Worm (Caenorhabditis elegans): ENCODE measurements around the gene F26F2.3.

Gene F26F2.3

ce11 chrV:20597076-20597475 is 30.7 kb upstream of the F26F2.3 start, which contains the start of gene F46B3.1:
Gene F46B3.1, minus strand, starts transcription at chrV:20597176.
- TF ChIP-seq ceh-36 (tag; optimal IDR thresholded peaks at IDR 0.05): no peak
- no peak for TF ChIP-seq hmg-4 (GFP tag; optimal IDR thresholded peaks at IDR 0.05)
- TF ChIP-seq hmbx-1 (tag; optimal IDR thresholded peaks at IDR 0.05): no peak
- no peak for TF ChIP-seq scrt-1 (GFP tag; IDR thresholded peaks at IDR 0.05)
- no peak for TF ChIP-seq flt-1 (GFP tag; IDR thresholded peaks at IDR 0.05)
- no peak for TF ChIP-seq ceh-13 (GFP tag; optimal IDR thresholded peaks at IDR 0.05)
- no peak for TF ChIP-seq tbx-11 (GFP tag; IDR thresholded peaks at IDR 0.05)
- no peak for TF ChIP-seq tra-4 (tag; optimal IDR thresholded peaks at IDR 0.05)
- TF ChIP-seq sea-1 (GFP tag; conservative IDR thresholded peaks at IDR 0.05): no peak
- TF ChIP-seq B0310.2 (tag; optimal IDR thresholded peaks at IDR 0.05): no peak
- no peak for TF ChIP-seq aly-1 (tag; optimal IDR thresholded peaks at IDR 0.05)
- no peak for TF ChIP-seq F13C5.2 (tag; optimal IDR thresholded peaks at IDR 0.05)
- TF ChIP-seq tbx-37 (GFP tag; conservative IDR thresholded peaks at IDR 0.05): no peak
- no peak for TF ChIP-seq ama-1 (optimal IDR thresholded peaks at IDR 0.05)
- no peak for TF ChIP-seq pes-1 (GFP tag; IDR thresholded peaks at IDR 0.05)
- TF ChIP-seq ets-7 (tag; optimal IDR thresholded peaks at IDR 0.05): no peak
- TF ChIP-seq hnd-1 (tag; optimal IDR thresholded peaks at IDR 0.05): no peak

DNA sequence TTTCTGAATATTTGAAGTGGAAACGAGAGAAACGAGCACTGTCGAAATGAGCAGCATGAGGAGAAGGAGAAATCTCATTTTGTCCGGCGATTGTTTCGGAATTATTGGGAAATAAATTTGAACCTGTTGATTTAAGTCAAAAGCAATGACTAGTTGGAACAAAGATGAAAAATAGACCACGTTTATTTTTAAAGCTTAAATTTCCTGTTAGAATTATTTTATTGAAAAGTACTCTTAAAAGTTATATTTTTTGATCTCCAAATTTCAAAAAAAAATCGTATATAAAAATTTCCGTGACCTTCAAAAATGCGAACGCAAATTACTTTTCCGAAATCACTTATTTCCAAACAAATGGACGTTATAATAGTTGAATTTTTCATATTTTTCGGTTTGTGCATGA is 29.3 kb upstream of the F26F2.3 start, which contains the start of gene F26F2.11:
Gene F26F2.11 (minus strand): TSS at position 101 of the 400 bp plus-strand sequence.
- TF ChIP-seq aly-1 (tag; optimal IDR thresholded peaks at IDR 0.05) (no peak), ama-1 (optimal IDR thresholded peaks at IDR 0.05) (no peak), hmg-4 (GFP tag; optimal IDR thresholded peaks at IDR 0.05) (no peak), flt-1 (GFP tag; IDR thresholded peaks at IDR 0.05) (no peak), hnd-1 (tag; optimal IDR thresholded peaks at IDR 0.05) (no peak), pes-1 (GFP tag; IDR thresholded peaks at IDR 0.05) (no peak), ceh-13 (GFP tag; optimal IDR thresholded peaks at IDR 0.05) (no peak), ceh-36 (tag; optimal IDR thresholded peaks at IDR 0.05) (no peak), F13C5.2 (tag; optimal IDR thresholded peaks at IDR 0.05) (no peak), B0310.2 (tag; optimal IDR thresholded peaks at IDR 0.05) (no peak), tbx-11 (GFP tag; IDR thresholded peaks at IDR 0.05) (no peak), tbx-37 (GFP tag; conservative IDR thresholded peaks at IDR 0.05) (no peak), ets-7 (tag; optimal IDR thresholded peaks at IDR 0.05) (no peak)

ce11 chrV:20594746-20595145 is 28.4 kb upstream of the F26F2.3 start, which contains the start of gene F26F2.10:
Gene F26F2.10, minus strand, starts transcription at chrV:20594846.
- TF ChIP-seq flt-1 (GFP tag; IDR thresholded peaks at IDR 0.05) (no peak), sea-1 (GFP tag; conservative IDR thresholded peaks at IDR 0.05) (no peak), ets-7 (tag; optimal IDR thresholded peaks at IDR 0.05) (no peak), ceh-13 (GFP tag; optimal IDR thresholded peaks at IDR 0.05) (no peak), aly-1 (tag; optimal IDR thresholded peaks at IDR 0.05) (no peak), ceh-36 (tag; optimal IDR thresholded peaks at IDR 0.05) (no peak), B0310.2 (tag; optimal IDR thresholded peaks at IDR 0.05) (no peak), hmg-4 (GFP tag; optimal IDR thresholded peaks at IDR 0.05) (no peak), hmbx-1 (tag; optimal IDR thresholded peaks at IDR 0.05) (no peak), scrt-1 (GFP tag; IDR thresholded peaks at IDR 0.05) (no peak), tbx-37 (GFP tag; conservative IDR thresholded peaks at IDR 0.05) (no peak), F13C5.2 (tag; optimal IDR thresholded peaks at IDR 0.05) (no peak), tbx-11 (GFP tag; IDR thresholded peaks at IDR 0.05) (no peak), ama-1 (optimal IDR thresholded peaks at IDR 0.05) (no peak), hnd-1 (tag; optimal IDR thresholded peaks at IDR 0.05) (no peak)

- no peak for TF ChIP-seq B0310.2 (tag; optimal IDR thresholded peaks at IDR 0.05)
- TF ChIP-seq flt-1 (GFP tag; IDR thresholded peaks at IDR 0.05): no peak
- no peak for TF ChIP-seq ceh-13 (GFP tag; optimal IDR thresholded peaks at IDR 0.05)
- peak; percentile 76 for TF ChIP-seq F13C5.2 (tag; optimal IDR thresholded peaks at IDR 0.05)
- no peak for TF ChIP-seq scrt-1 (GFP tag; IDR thresholded peaks at IDR 0.05)
- TF ChIP-seq pes-1 (GFP tag; IDR thresholded peaks at IDR 0.05): 0 out of 2 replicates have a peak, but pooled peaks have one; percentile 42
- TF ChIP-seq tbx-11 (GFP tag; IDR thresholded peaks at IDR 0.05): 0 out of 2 replicates have a peak, but pooled peaks have one; percentile 18
- TF ChIP-seq ama-1 (optimal IDR thresholded peaks at IDR 0.05): no peak
- TF ChIP-seq hmg-4 (GFP tag; optimal IDR thresholded peaks at IDR 0.05): peak; percentile 32
- TF ChIP-seq ets-7 (tag; optimal IDR thresholded peaks at IDR 0.05): no peak
- TF ChIP-seq aly-1 (tag; optimal IDR thresholded peaks at IDR 0.05): no peak
- no peak for TF ChIP-seq ceh-36 (tag; optimal IDR thresholded peaks at IDR 0.05)
- TF ChIP-seq sea-1 (GFP tag; conservative IDR thresholded peaks at IDR 0.05): no peak
- TF ChIP-seq hmbx-1 (tag; optimal IDR thresholded peaks at IDR 0.05): no peak
- no peak for TF ChIP-seq hnd-1 (tag; optimal IDR thresholded peaks at IDR 0.05)
- TF ChIP-seq tra-4 (tag; optimal IDR thresholded peaks at IDR 0.05): no peak
- TF ChIP-seq tbx-37 (GFP tag; conservative IDR thresholded peaks at IDR 0.05): 0 out of 2 replicates have a peak, but pooled peaks have one; percentile 19
Measured at ce11 chrV:20580511-20581040, 14.2 kb upstream of the F26F2.3 start, which contains the start of gene F26F2.7. Gene F26F2.7, plus strand, starts transcription at chrV:20580990.

- TF ChIP-seq pes-1 (GFP tag; IDR thresholded peaks at IDR 0.05): no peak
- no peak for TF ChIP-seq ceh-36 (tag; optimal IDR thresholded peaks at IDR 0.05)
- TF ChIP-seq ets-7 (tag; optimal IDR thresholded peaks at IDR 0.05): no peak
- no peak for TF ChIP-seq tbx-37 (GFP tag; conservative IDR thresholded peaks at IDR 0.05)
- TF ChIP-seq tra-4 (tag; optimal IDR thresholded peaks at IDR 0.05): no peak
- no peak for TF ChIP-seq hmbx-1 (tag; optimal IDR thresholded peaks at IDR 0.05)
- TF ChIP-seq hnd-1 (tag; optimal IDR thresholded peaks at IDR 0.05): no peak
- TF ChIP-seq flt-1 (GFP tag; IDR thresholded peaks at IDR 0.05): no peak
- no peak for TF ChIP-seq ceh-13 (GFP tag; optimal IDR thresholded peaks at IDR 0.05)
- TF ChIP-seq F13C5.2 (tag; optimal IDR thresholded peaks at IDR 0.05): no peak
- no peak for TF ChIP-seq sea-1 (GFP tag; conservative IDR thresholded peaks at IDR 0.05)
- TF ChIP-seq ama-1 (optimal IDR thresholded peaks at IDR 0.05): no peak
- TF ChIP-seq B0310.2 (tag; optimal IDR thresholded peaks at IDR 0.05): no peak
- TF ChIP-seq aly-1 (tag; optimal IDR thresholded peaks at IDR 0.05): no peak
- no peak for TF ChIP-seq tbx-11 (GFP tag; IDR thresholded peaks at IDR 0.05)
Measured at ce11 chrV:20579534-20579933, 13.2 kb upstream of the F26F2.3 start, which contains the start of gene F26F2.8. Gene F26F2.8, plus strand, starts transcription at chrV:20579546.

ce11 chrV:20574872-20575271 is 8.5 kb upstream of the F26F2.3 start:
- TF ChIP-seq sea-1 (GFP tag; conservative IDR thresholded peaks at IDR 0.05) (no peak), hnd-1 (tag; optimal IDR thresholded peaks at IDR 0.05) (no peak), tra-4 (tag; optimal IDR thresholded peaks at IDR 0.05) (no peak), ama-1 (optimal IDR thresholded peaks at IDR 0.05) (no peak), ceh-36 (tag; optimal IDR thresholded peaks at IDR 0.05) (no peak), hmbx-1 (tag; optimal IDR thresholded peaks at IDR 0.05) (no peak), B0310.2 (tag; optimal IDR thresholded peaks at IDR 0.05) (no peak), tbx-11 (GFP tag; IDR thresholded peaks at IDR 0.05) (no peak), F13C5.2 (tag; optimal IDR thresholded peaks at IDR 0.05) (no peak), pes-1 (GFP tag; IDR thresholded peaks at IDR 0.05) (no peak)

All from whole organism, early embryonic.